Worm (Caenorhabditis elegans) whole organism, L3 larva: ENCODE data around the gene F17C11.22.

Source experiments
- R02D3.7 ChIP-seq: fragments of 150-350 bp; optimal IDR thresholded peaks from 2 replicates; lab custom pipeline; 2014; ENCODE audit warnings: missing biosample characterization, missing genetic modification characterization
- ZK546.5 ChIP-seq: sonication (generic microtip); optimal IDR thresholded peaks from 2 replicates; lab custom pipeline; 2017; ENCODE audit warnings: missing biosample characterization, missing genetic modification characterization
- ama-1 ChIP-seq: fragments of 150-350 bp; optimal IDR thresholded peaks from 2 replicates; lab custom pipeline; 2018
- ceh-16 ChIP-seq: sonication (generic microtip); optimal IDR thresholded peaks from 2 replicates; lab custom pipeline; 2017; ENCODE audit warnings: missing biosample characterization, missing genetic modification characterization
- ceh-9 ChIP-seq: sonication (generic microtip); optimal IDR thresholded peaks from 2 replicates; lab custom pipeline; 2018; ENCODE audit warnings: missing biosample characterization, missing genetic modification characterization
- daf-12 ChIP-seq: fragments of 150-350 bp; optimal IDR thresholded peaks from 2 replicates; lab custom pipeline; 2014; ENCODE audit warnings: missing biosample characterization, missing genetic modification reagents, missing genetic modification characterization
- elt-1 ChIP-seq: fragments of 150-350 bp; optimal IDR thresholded peaks from 2 replicates; lab custom pipeline; 2014; ENCODE audit warnings: missing biosample characterization, missing genetic modification characterization
- elt-3 ChIP-seq, 3 experiments: fragments of 150-350 bp in 1 of 3; sonication (generic microtip) in 2 of 3; optimal IDR thresholded peaks; 2 replicates in 2 of 3; 4 replicates in 1 of 3; lab custom pipeline; 2014 to 2017; ENCODE audit warnings: missing biosample characterization in 3 of 3, missing genetic modification characterization in 3 of 3
- fos-1 ChIP-seq: fragments of 150-350 bp; optimal IDR thresholded peaks from 2 replicates; lab custom pipeline; 2014; ENCODE audit warnings: missing biosample characterization, missing genetic modification characterization
- hmg-11 ChIP-seq: sonication (generic microtip); optimal IDR thresholded peaks from 2 replicates; lab custom pipeline; 2016; ENCODE audit warnings: missing genetic modification characterization, missing compliant biosample characterization
- lsy-12 ChIP-seq: sonication (generic microtip); optimal IDR thresholded peaks from 2 replicates; lab custom pipeline; 2016; ENCODE audit warnings: mild to moderate bottlenecking, missing genetic modification characterization, missing compliant biosample characterization
- nhr-11 ChIP-seq: fragments of 150-350 bp; optimal IDR thresholded peaks from 2 replicates; lab custom pipeline; 2014; ENCODE audit warnings: missing biosample characterization, missing genetic modification characterization
- nhr-12 ChIP-seq: fragments of 150-350 bp; optimal IDR thresholded peaks from 2 replicates; lab custom pipeline; 2014; ENCODE audit warnings: missing biosample characterization, missing genetic modification characterization
- nhr-23 ChIP-seq: fragments of 150-350 bp; optimal IDR thresholded peaks from 2 replicates; lab custom pipeline; 2014; ENCODE audit warnings: missing biosample characterization, missing genetic modification reagents, missing genetic modification characterization
- nhr-25 ChIP-seq: sonication (generic microtip); optimal IDR thresholded peaks from 2 replicates; lab custom pipeline; 2017; ENCODE audit warnings: missing biosample characterization, missing genetic modification characterization
- nhr-43 ChIP-seq: sonication (generic microtip); optimal IDR thresholded peaks from 2 replicates; lab custom pipeline; 2016; ENCODE audit warnings: mild to moderate bottlenecking, missing genetic modification characterization, missing compliant biosample characterization; ENCODE audit not compliant: poor library complexity, severe bottlenecking
- nhr-67 ChIP-seq: fragments of 150-350 bp; optimal IDR thresholded peaks from 2 replicates; lab custom pipeline; 2014; ENCODE audit warnings: missing biosample characterization, missing genetic modification characterization
- nhr-76 ChIP-seq: fragments of 150-350 bp; sonication (generic microtip); optimal IDR thresholded peaks from 5 replicates; lab custom pipeline; 2014; ENCODE audit warnings: missing biosample characterization, missing genetic modification characterization
- pha-4 ChIP-seq: fragments of 150-350 bp; optimal IDR thresholded peaks from 2 replicates; lab custom pipeline; 2014; ENCODE audit warnings: missing biosample characterization, missing genetic modification reagents, missing genetic modification characterization
- pqm-1 ChIP-seq: fragments of 150-350 bp; optimal IDR thresholded peaks from 2 replicates; lab custom pipeline; 2017; ENCODE audit warnings: missing biosample characterization, missing genetic modification characterization, inconsistent platforms
- skn-1 ChIP-seq: fragments of 150-350 bp; optimal IDR thresholded peaks from 2 replicates; lab custom pipeline; 2014; ENCODE audit warnings: missing biosample characterization, missing genetic modification characterization
- snpc-4 ChIP-seq: fragments of 150-350 bp; optimal IDR thresholded peaks from 2 replicates; lab custom pipeline; 2014; ENCODE audit warnings: missing biosample characterization, missing genetic modification characterization
- tbx-2 ChIP-seq: sonication (generic microtip); optimal IDR thresholded peaks from 2 replicates; lab custom pipeline; 2016; ENCODE audit warnings: mild to moderate bottlenecking, missing genetic modification characterization, missing compliant biosample characterization
- unc-39 ChIP-seq: sonication (generic microtip); optimal IDR thresholded peaks from 4 replicates; lab custom pipeline; 2017; ENCODE audit warnings: missing biosample characterization, missing genetic modification characterization
- ztf-11 ChIP-seq: fragments of 150-350 bp; optimal IDR thresholded peaks from 2 replicates; lab custom pipeline; 2014; ENCODE audit warnings: missing biosample characterization, missing genetic modification characterization

Gene F17C11.22

DNA sequence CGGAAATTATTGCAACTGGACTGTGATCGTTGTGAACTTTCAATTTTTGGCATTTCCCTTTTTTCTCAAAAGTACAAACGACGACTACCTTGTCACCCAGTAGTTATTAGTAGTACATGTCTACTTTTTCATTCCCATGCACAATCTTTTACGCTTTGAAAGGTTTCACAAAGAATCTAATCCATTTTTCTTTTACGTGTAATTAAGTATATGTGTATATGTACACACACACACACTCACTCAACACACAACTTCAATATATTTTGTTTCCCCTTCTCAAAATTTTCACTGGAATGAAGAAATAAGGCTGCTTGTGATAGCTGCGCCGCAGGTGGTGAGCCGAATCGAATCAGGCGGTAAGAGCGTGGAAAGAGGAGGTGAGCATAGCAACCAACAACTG lies 45.2 kb downstream of the F17C11.22 start, which contains the start of gene F58B4.6:
F58B4.6 (plus strand) TSS at position 301 of the 400 bp plus-strand sequence.
- TF ChIP-seq lsy-12 (tag; lab: Kevin White, UChicago) (no peak), fos-1 (no peak), ceh-16 (tag; lab: Kevin White, UChicago) (no peak), nhr-11 (tag; lab: Kevin White, UChicago) (no peak), ama-1 (lab: Kevin White, UChicago) (no peak), unc-39 (tag; lab: Kevin White, UChicago) (no peak), nhr-23 (tag; lab: Kevin White, UChicago) (no peak), R02D3.7 (no peak), tbx-2 (tag; lab: Kevin White, UChicago) (no peak), snpc-4 (tag; lab: Kevin White, UChicago) (no peak), elt-3 (tag; optimal IDR thresholded peaks at IDR 0.05; lab: Kevin White, UChicago) (no peak), nhr-67 (no peak), ZK546.5 (tag; lab: Kevin White, UChicago) (no peak), nhr-76 (tag; lab: Kevin White, UChicago) (no peak), elt-1 (no peak), pqm-1 (tag; lab: Kevin White, UChicago) (no peak), hmg-11 (tag; lab: Kevin White, UChicago) (no peak)

DNA sequence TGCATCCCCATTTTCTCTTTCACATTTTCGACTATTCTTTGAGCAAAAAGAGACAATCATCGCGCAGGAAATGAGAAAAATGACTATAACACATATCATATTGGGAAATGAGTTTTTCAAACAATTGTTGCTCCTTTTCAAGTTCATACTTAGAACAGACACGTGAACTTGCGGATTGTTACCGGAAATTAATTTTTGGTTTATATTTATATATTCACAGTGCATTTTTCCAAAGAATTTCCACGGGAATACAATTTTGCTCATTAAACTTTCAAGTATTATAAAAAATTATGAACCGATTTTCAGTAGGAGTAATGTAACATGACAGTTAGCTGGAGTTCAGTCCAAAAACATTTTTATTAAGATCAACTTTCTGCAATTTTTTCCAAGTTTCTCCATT lies 46.7 kb downstream of the F17C11.22 start, which contains the start of gene F58B4.7:
F58B4.7 (minus strand) TSS at position 101 of the 400 bp plus-strand sequence.
- TF ChIP-seq nhr-25 (tag; lab: Kevin White, UChicago) (no peak), nhr-43 (tag; lab: Kevin White, UChicago) (no peak), daf-12 (no peak), tbx-2 (tag; lab: Kevin White, UChicago) (no peak), ztf-11 (no peak)

- TF ChIP-seq nhr-12 (tag; lab: Kevin White, UChicago) (no peak), pha-4 (tag; lab: Kevin White, UChicago) (no peak)
These were observed 48.2 kb downstream of the F17C11.22 start, which contains the start of gene nas-31 for ce11 chrV:10921747-10922146. Gene nas-31 (minus strand): TSS chrV:10921847.

ce11 chrV:10918373-10918772 lies 51.6 kb downstream of the F17C11.22 start, which contains the start of gene F58B4.2:
Gene F58B4.2 (minus strand): TSS chrV:10918473.
- no peak for TF ChIP-seq skn-1 (tag; lab: Kevin White, UChicago)
- TF ChIP-seq pha-4 (tag; lab: Kevin White, UChicago) = no peak
- no peak for TF ChIP-seq ceh-9 (tag; lab: Kevin White, UChicago)
- TF ChIP-seq nhr-25 (tag; lab: Kevin White, UChicago) = no peak
